Worm (Caenorhabditis elegans) whole organism, midembryonic: ENCODE results near the gene pgl-3.

Experiments
- T22C8.4 ChIP-seq: fragments of 200-800 bp; sonication (Bioruptor generic); IDR thresholded peaks from 2 replicates; pipeline ENCODE4 v1.3.6; 2022; ENCODE audit warnings: missing genetic modification characterization, missing compliant biosample characterization
- cog-1 ChIP-seq: sonication (generic microtip); optimal IDR thresholded peaks from 2 replicates; lab custom pipeline; 2016; ENCODE audit warnings: missing genetic modification characterization, missing compliant biosample characterization
- flt-1 ChIP-seq: fragments of 200-800 bp; sonication (Bioruptor generic); IDR thresholded peaks from 2 replicates; pipeline ENCODE4 v1.3.6; 2022; ENCODE audit warnings: missing genetic modification characterization, missing compliant biosample characterization
- klf-2 ChIP-seq: fragments of 200-800 bp; sonication (Bioruptor generic); conservative IDR thresholded peaks from 2 replicates; pipeline ENCODE4 v1.3.6; 2022; ENCODE audit warnings: missing genetic modification reagents, missing genetic modification characterization, missing compliant biosample characterization
- med-1 ChIP-seq: sonication (generic microtip); optimal IDR thresholded peaks from 2 replicates; lab custom pipeline; 2017; ENCODE audit warnings: missing genetic modification characterization, mild to moderate bottlenecking, missing compliant biosample characterization, antibody characterized with exemption, missing genetic modification reagents; ENCODE audit not compliant: insufficient read depth
- ref-1 ChIP-seq: fragments of 200-800 bp; sonication (Bioruptor generic); conservative IDR thresholded peaks from 2 replicates; pipeline ENCODE4 v1.3.6; 2022; ENCODE audit warnings: missing genetic modification reagents, missing genetic modification characterization, missing compliant biosample characterization
- tab-1 ChIP-seq: fragments of 200-800 bp; sonication (Bioruptor generic); IDR thresholded peaks from 2 replicates; pipeline ENCODE4 v1.3.6; 2022; ENCODE audit warnings: missing genetic modification characterization, missing compliant biosample characterization
- ztf-23 ChIP-seq: fragments of 200-800 bp; sonication (Bioruptor generic); IDR thresholded peaks from 2 replicates; pipeline ENCODE4 v1.3.6; 2022; ENCODE audit warnings: missing genetic modification reagents, missing genetic modification characterization, missing compliant biosample characterization
- ztf-29 ChIP-seq: fragments of 200-800 bp; sonication (Bioruptor generic); IDR thresholded peaks from 2 replicates; pipeline ENCODE4 v1.3.6; 2022; ENCODE audit warnings: missing genetic modification reagents, missing genetic modification characterization, missing compliant biosample characterization

Gene pgl-3

ce11 chrV:4805847-4806246 lies 50.1 kb downstream of the pgl-3 start, which contains the start of gene R02F11.3:
TSS of gene R02F11.3 (minus strand) at chrV:4805947.
- TF ChIP-seq klf-2: no peak
- TF ChIP-seq ztf-23 (GFP tag; lab: Robert Waterston, UW): no peak
- no peak for TF ChIP-seq tab-1 (GFP tag; lab: Robert Waterston, UW)
- no peak for TF ChIP-seq med-1 (GFP tag; lab: Kevin White, UChicago)

DNA sequence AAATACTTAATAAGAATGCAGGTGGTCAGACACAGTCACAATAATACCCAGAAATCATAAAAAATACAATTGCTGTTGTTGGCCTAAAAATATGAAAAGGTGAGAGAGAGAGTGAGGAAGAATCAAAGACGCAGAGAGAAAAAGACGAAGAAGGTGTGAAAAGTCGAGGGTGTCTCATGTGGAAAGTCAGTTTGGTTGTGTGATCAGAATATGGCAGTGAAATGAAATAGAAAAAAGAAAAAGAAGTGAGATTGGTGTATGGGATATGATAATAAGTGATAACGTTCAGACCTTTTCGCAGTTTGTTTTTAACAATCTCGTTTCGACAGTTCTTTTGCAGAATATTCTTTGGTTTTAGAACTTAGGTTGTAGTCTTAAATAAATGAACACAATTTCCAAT lies 51.1 kb downstream of the pgl-3 start:
- TF ChIP-seq tab-1 (GFP tag; lab: Robert Waterston, UW): no peak
- TF ChIP-seq med-1 (GFP tag; lab: Kevin White, UChicago): no peak
- TF ChIP-seq cog-1 (tag; lab: Kevin White, UChicago): no peak
- TF ChIP-seq klf-2: no peak
- no peak for TF ChIP-seq ztf-29 (GFP tag; lab: Robert Waterston, UW)
- TF ChIP-seq ref-1 (GFP tag; lab: Robert Waterston, UW): no peak
- TF ChIP-seq flt-1 (GFP tag; lab: Robert Waterston, UW): no peak
- no peak for TF ChIP-seq ztf-23 (GFP tag; lab: Robert Waterston, UW)
- TF ChIP-seq T22C8.4 (GFP tag; lab: Robert Waterston, UW): no peak
